Fruit fly (Drosophila melanogaster) whole organism, embryonic: ENCODE measurements around the gene CG10286.

Experiments used
- Aef1 ChIP-seq: fragments of 200-800 bp; sonication (Bioruptor generic); IDR thresholded peaks from 3 replicates; pipeline ENCODE4 v1.3.6; 2022; ENCODE audit warnings: missing biosample characterization, missing genetic modification characterization
- B-H1 ChIP-seq: fragments of 200-800 bp; sonication (Bioruptor generic); IDR thresholded peaks from 3 replicates; pipeline ENCODE4 v1.3.6; 2022; ENCODE audit warnings: missing biosample characterization, missing genetic modification characterization
- Bgb ChIP-seq: fragments of 200-800 bp; sonication (Bioruptor generic); IDR thresholded peaks from 2 replicates; pipeline ENCODE4 v1.3.6; 2022; ENCODE audit warnings: missing biosample characterization, missing genetic modification characterization; ENCODE audit not compliant: partially characterized antibody
- CG10321 ChIP-seq: fragments of 200-800 bp; sonication (Bioruptor generic); IDR thresholded peaks from 2 replicates; pipeline ENCODE4 v1.3.6; 2022; ENCODE audit warnings: missing biosample characterization, missing genetic modification characterization
- CG10565 ChIP-seq: fragments of 200-800 bp; sonication (Bioruptor generic); optimal IDR thresholded peaks from 3 replicates; lab custom pipeline; 2016; ENCODE audit warnings: missing biosample characterization, mild to moderate bottlenecking, missing genetic modification characterization
- CG11093 ChIP-seq: fragments of 200-800 bp; sonication (Bioruptor generic); IDR thresholded peaks from 3 replicates; pipeline ENCODE4 v1.3.6; 2022; ENCODE audit warnings: missing biosample characterization, missing genetic modification characterization
- CG12391 ChIP-seq: fragments of 200-800 bp; sonication (Bioruptor generic); optimal IDR thresholded peaks from 3 replicates; lab custom pipeline; 2018; ENCODE audit warnings: missing biosample characterization, mild to moderate bottlenecking, missing genetic modification characterization, moderate library complexity
- CG12769 ChIP-seq: fragments of 200-800 bp; sonication (Bioruptor generic); optimal IDR thresholded peaks from 2 replicates; lab custom pipeline; 2019; ENCODE audit warnings: missing biosample characterization, mild to moderate bottlenecking, missing genetic modification characterization, moderate library complexity
- CG14860 ChIP-seq: fragments of 200-800 bp; sonication (Bioruptor generic); IDR thresholded peaks from 3 replicates; pipeline ENCODE4 v1.3.6; 2022; ENCODE audit warnings: missing biosample characterization, missing genetic modification characterization; ENCODE audit not compliant: partially characterized antibody
- CG15269 ChIP-seq: fragments of 200-800 bp; sonication (Bioruptor generic); optimal IDR thresholded peaks from 2 replicates; lab custom pipeline; 2018; ENCODE audit warnings: missing biosample characterization, mild to moderate bottlenecking, missing genetic modification characterization, moderate library complexity
- CG17912 ChIP-seq: fragments of 200-800 bp; sonication (Bioruptor generic); optimal IDR thresholded peaks from 2 replicates; lab custom pipeline; 2018; ENCODE audit warnings: missing biosample characterization, mild to moderate bottlenecking, missing genetic modification characterization
- CG3065 ChIP-seq: fragments of 200-800 bp; sonication (Bioruptor generic); optimal IDR thresholded peaks from 2 replicates; lab custom pipeline; 2016; ENCODE audit warnings: missing biosample characterization, missing genetic modification characterization
- CG31441 ChIP-seq: fragments of 200-800 bp; sonication (Bioruptor generic); IDR thresholded peaks from 2 replicates; pipeline ENCODE4 v1.3.6; 2022; ENCODE audit warnings: missing biosample characterization, missing genetic modification characterization
- CG33213 ChIP-seq: fragments of 200-800 bp; sonication (Bioruptor generic); optimal IDR thresholded peaks from 3 replicates; lab custom pipeline; 2016; ENCODE audit warnings: missing biosample characterization, missing genetic modification characterization
- CG4707 ChIP-seq: fragments of 200-800 bp; sonication (Bioruptor generic); optimal IDR thresholded peaks from 2 replicates; lab custom pipeline; 2018; ENCODE audit warnings: missing biosample characterization, mild to moderate bottlenecking, missing genetic modification characterization, moderate library complexity
- CG4854 ChIP-seq: fragments of 200-800 bp; sonication (Bioruptor generic); optimal IDR thresholded peaks from 2 replicates; lab custom pipeline; 2016; ENCODE audit warnings: missing biosample characterization, missing genetic modification characterization, inconsistent platforms
- CG5180 ChIP-seq: fragments of 200-800 bp; sonication (Bioruptor generic); optimal IDR thresholded peaks from 3 replicates; lab custom pipeline; 2017; ENCODE audit warnings: missing biosample characterization, missing genetic modification characterization, mild to moderate bottlenecking, moderate library complexity, missing genetic modification reagents
- CG6813 ChIP-seq: fragments of 200-800 bp; sonication (Bioruptor generic); optimal IDR thresholded peaks from 2 replicates; lab custom pipeline; 2017; ENCODE audit warnings: missing biosample characterization, missing genetic modification characterization, mild to moderate bottlenecking, moderate library complexity, missing genetic modification reagents
- CG8290 ChIP-seq, 3 experiments: fragments of 200-800 bp; sonication (Bioruptor generic); optimal IDR thresholded peaks; 2 replicates each; lab custom pipeline; 2016 to 2019; ENCODE audit warnings: missing biosample characterization in 3 of 3, missing genetic modification characterization in 3 of 3, mild to moderate bottlenecking in 2 of 3, moderate library complexity in 1 of 3
- CG8924 ChIP-seq: fragments of 200-800 bp; optimal IDR thresholded peaks from 3 replicates; lab custom pipeline; 2019; ENCODE audit warnings: missing biosample characterization, mild to moderate bottlenecking, missing genetic modification characterization, moderate library complexity
- Dip3 ChIP-seq: fragments of 200-800 bp; sonication (Bioruptor generic); optimal IDR thresholded peaks from 3 replicates; lab custom pipeline; 2016; ENCODE audit warnings: missing biosample characterization, missing genetic modification characterization
- Dll ChIP-seq: fragments of 200-800 bp; sonication (Bioruptor generic); IDR thresholded peaks from 4 replicates; pipeline ENCODE4 v1.3.6; 2022; ENCODE audit warnings: missing biosample characterization, missing genetic modification characterization; ENCODE audit not compliant: partially characterized antibody
- Eip74EF ChIP-seq, 2 experiments: fragments of 200-800 bp in 1 of 2; fragments of >200 bp in 1 of 2; sonication (Bioruptor generic) in 1 of 2; optimal IDR thresholded peaks; 2 replicates each; lab custom pipeline; 2017 to 2019; ENCODE audit warnings: missing biosample characterization in 2 of 2, missing genetic modification characterization in 2 of 2, mild to moderate bottlenecking in 1 of 2, moderate library complexity in 1 of 2
- Ets97D ChIP-seq: fragments of 200-800 bp; sonication (Bioruptor generic); optimal IDR thresholded peaks from 3 replicates; lab custom pipeline; 2016; ENCODE audit warnings: missing biosample characterization, missing genetic modification characterization
- HmgZ ChIP-seq: fragments of 200-800 bp; sonication (Bioruptor generic); optimal IDR thresholded peaks from 2 replicates; lab custom pipeline; 2018; ENCODE audit warnings: missing biosample characterization, mild to moderate bottlenecking, missing genetic modification characterization
- Hsf ChIP-seq: fragments of 200-800 bp; sonication (Bioruptor generic); optimal IDR thresholded peaks from 3 replicates; lab custom pipeline; 2016; ENCODE audit warnings: missing biosample characterization, missing genetic modification characterization
- NfI ChIP-seq: fragments of 200-800 bp; sonication (Bioruptor generic); optimal IDR thresholded peaks from 3 replicates; lab custom pipeline; 2018; ENCODE audit warnings: missing biosample characterization, mild to moderate bottlenecking, missing genetic modification characterization, moderate library complexity
- PHDP ChIP-seq: fragments of 200-800 bp; sonication (Bioruptor generic); optimal IDR thresholded peaks from 3 replicates; lab custom pipeline; 2018; ENCODE audit warnings: missing biosample characterization, mild to moderate bottlenecking, missing genetic modification characterization, moderate library complexity
- Pdp1 ChIP-seq, 2 experiments: fragments of 200-800 bp; sonication (Bioruptor generic); optimal IDR thresholded peaks; 3 replicates each; lab custom pipeline; 2016; ENCODE audit warnings: missing biosample characterization in 2 of 2, missing genetic modification characterization in 2 of 2, mild to moderate bottlenecking in 1 of 2, moderate library complexity in 1 of 2
- Spps ChIP-seq: fragments of 200-800 bp; sonication (Bioruptor generic); optimal IDR thresholded peaks from 2 replicates; lab custom pipeline; 2018; ENCODE audit warnings: missing biosample characterization, mild to moderate bottlenecking, missing genetic modification characterization
- Trl ChIP-seq, 3 experiments: fragments of >200 bp in 2 of 3; fragments of 200-800 bp in 1 of 3; sonication (Bioruptor generic) in 1 of 3; optimal IDR thresholded peaks; 2 replicates in 1 of 3; 3 replicates in 2 of 3; lab custom pipeline; 2016 to 2017; ENCODE audit warnings: missing biosample characterization in 1 of 3, missing genetic modification characterization in 1 of 3
- Usf ChIP-seq: fragments of 200-800 bp; sonication (Bioruptor generic); optimal IDR thresholded peaks from 2 replicates; lab custom pipeline; 2017; ENCODE audit warnings: missing genotype, missing biosample characterization, missing genetic modification characterization
- ash1 ChIP-seq: fragments of 200-800 bp; sonication (Bioruptor generic); optimal IDR thresholded peaks from 2 replicates; lab custom pipeline; 2018; ENCODE audit warnings: missing biosample characterization, mild to moderate bottlenecking, missing genetic modification characterization
- bigmax ChIP-seq: fragments of 200-800 bp; sonication (Bioruptor generic); optimal IDR thresholded peaks from 2 replicates; lab custom pipeline; 2018; ENCODE audit warnings: missing biosample characterization, mild to moderate bottlenecking, missing genetic modification characterization
- dmrt11E ChIP-seq: fragments of 200-800 bp; sonication (Bioruptor generic); optimal IDR thresholded peaks from 3 replicates; lab custom pipeline; 2018; ENCODE audit warnings: missing biosample characterization, mild to moderate bottlenecking, missing genetic modification characterization, moderate library complexity
- gce ChIP-seq: fragments of 200-800 bp; sonication (Bioruptor generic); IDR thresholded peaks from 3 replicates; pipeline ENCODE4 v1.3.6; 2022; ENCODE audit warnings: missing biosample characterization, missing genetic modification characterization
- lbe ChIP-seq: fragments of 200-800 bp; sonication (Bioruptor generic); optimal IDR thresholded peaks from 2 replicates; lab custom pipeline; 2016; ENCODE audit warnings: missing biosample characterization, mild to moderate bottlenecking, missing genetic modification characterization
- lov ChIP-seq, 2 experiments: fragments of 200-800 bp in 1 of 2; fragments of >200 bp in 1 of 2; sonication (Bioruptor generic) in 1 of 2; IDR thresholded peaks in 1 of 2; optimal IDR thresholded peaks in 1 of 2; 2 replicates in 1 of 2; 3 replicates in 1 of 2; pipeline versions ENCODE4 v1.3.6 to Lab custom; 2017 to 2022; ENCODE audit warnings: missing biosample characterization in 1 of 2, missing genetic modification characterization in 1 of 2
- maf-S ChIP-seq: fragments of 200-800 bp; sonication (Bioruptor generic); optimal IDR thresholded peaks from 2 replicates; lab custom pipeline; 2016; ENCODE audit warnings: missing biosample characterization, missing genetic modification characterization
- mirr ChIP-seq: fragments of 200-800 bp; sonication (Bioruptor generic); optimal IDR thresholded peaks from 3 replicates; lab custom pipeline; 2018; ENCODE audit warnings: missing biosample characterization, mild to moderate bottlenecking, missing genetic modification characterization
- nau ChIP-seq: fragments of 200-800 bp; sonication (Bioruptor generic); optimal IDR thresholded peaks from 3 replicates; lab custom pipeline; 2017; ENCODE audit warnings: missing biosample characterization, mild to moderate bottlenecking, missing genetic modification characterization, missing genetic modification reagents
- onecut ChIP-seq: fragments of 200-800 bp; sonication (Bioruptor generic); IDR thresholded peaks from 2 replicates; pipeline ENCODE4 v1.3.6; 2022; ENCODE audit warnings: missing biosample characterization, missing genetic modification characterization
- row ChIP-seq: fragments of 200-800 bp; sonication (Bioruptor generic); IDR thresholded peaks from 3 replicates; pipeline ENCODE4 v1.3.6; 2022; ENCODE audit warnings: missing biosample characterization, missing genetic modification characterization
- run ChIP-seq: fragments of 200-800 bp; sonication (Bioruptor generic); optimal IDR thresholded peaks from 3 replicates; lab custom pipeline; 2018; ENCODE audit warnings: missing biosample characterization, mild to moderate bottlenecking, missing genetic modification characterization
- shn ChIP-seq: fragments of 200-800 bp; sonication (Bioruptor generic); optimal IDR thresholded peaks from 3 replicates; lab custom pipeline; 2016; ENCODE audit warnings: missing biosample characterization, missing genetic modification characterization
- zfh2 ChIP-seq: fragments of 200-800 bp; sonication (Bioruptor generic); optimal IDR thresholded peaks from 2 replicates; lab custom pipeline; 2016; ENCODE audit warnings: missing biosample characterization, missing genetic modification characterization

CG10286 gene

dm6 chr3R:6353624-6354352, 15.0 kb upstream of the CG10286 start (continued):
- TF ChIP-seq Dll (GFP tag; lab: Robert Waterston, UW) (0 out of 4 replicates have a peak, but pooled peaks have one; percentile 24), nau (GFP tag; lab: Kevin White, UChicago) (no peak), lbe (GFP tag; lab: Kevin White, UChicago) (peak; percentile 19), Eip74EF (GFP tag; optimal IDR thresholded peaks at IDR 0.05; lab: Kevin White, UChicago) (peak in 1 of 2 experiments; percentile 82), Hsf (GFP tag; lab: Kevin White, UChicago) (peak; percentile 82), CG12769 (peak; percentile 83), zfh2 (GFP tag; lab: Kevin White, UChicago) (peak; percentile 22), ash1 (GFP tag; lab: Kevin White, UChicago) (no peak), CG11093 (GFP tag; lab: Robert Waterston, UW) (0 out of 3 replicates have a peak, but pooled peaks have one; percentile 17), CG4854 (GFP tag; lab: Kevin White, UChicago) (peak; percentile 41), CG8924 (tag; lab: Kevin White, UChicago) (no peak), B-H1 (GFP tag; lab: Robert Waterston, UW) (peak; percentile 56; the same call in 2 of the 3 replicates), PHDP (tag; lab: Kevin White, UChicago) (peak; percentile 89), onecut (peak; percentile 23), CG3065 (peak; percentile 24), Pdp1 (GFP tag; optimal IDR thresholded peaks at IDR 0.05; lab: Kevin White, UChicago) (peak in 1 of 2 experiments; percentile 69), dmrt11E (tag; lab: Kevin White, UChicago) (peak; percentile 76), run (no peak), CG6813 (GFP tag; lab: Kevin White, UChicago) (peak; percentile 41), Trl (optimal IDR thresholded peaks at IDR 0.05; lab: Kevin White, UChicago) (peak; percentile 1 to 52), Trl (GFP tag; optimal IDR thresholded peaks at IDR 0.05; lab: Kevin White, UChicago) (peak; percentile 36), shn (GFP tag; lab: Kevin White, UChicago) (peak; percentile 38), CG17912 (GFP tag; lab: Kevin White, UChicago) (no peak), lov (optimal IDR thresholded peaks at IDR 0.05; lab: Kevin White, UChicago) (no peak), lov (GFP tag; IDR thresholded peaks at IDR 0.05; lab: Robert Waterston, UW) (no peak), mirr (GFP tag; lab: Kevin White, UChicago) (no peak), gce (GFP tag; lab: Robert Waterston, UW) (no peak), CG12391 (tag; lab: Kevin White, UChicago) (peak; percentile 88), HmgZ (tag; lab: Kevin White, UChicago) (peak; percentile 51), Ets97D (GFP tag; lab: Kevin White, UChicago) (peak; percentile 24), Bgb (GFP tag; lab: Robert Waterston, UW) (no peak), Dip3 (GFP tag; lab: Kevin White, UChicago) (peak; percentile 57), CG33213 (GFP tag; lab: Kevin White, UChicago) (no peak), Aef1 (GFP tag; lab: Robert Waterston, UW) (peak; percentile 51; the same call in 1 of the 3 replicates), Spps (tag; lab: Kevin White, UChicago) (peak; percentile 53), CG31441 (GFP tag; lab: Robert Waterston, UW) (no peak), row (peak; percentile 89), CG15269 (tag; lab: Kevin White, UChicago) (no peak), bigmax (GFP tag; lab: Kevin White, UChicago) (no peak), CG4707 (GFP tag; lab: Kevin White, UChicago) (peak; percentile 39), CG10565 (GFP tag; lab: Kevin White, UChicago) (no peak), maf-S (GFP tag; lab: Kevin White, UChicago) (no peak), Usf (peak; percentile 16), CG14860 (GFP tag; lab: Robert Waterston, UW) (no peak), CG8290 (GFP tag; optimal IDR thresholded peaks at IDR 0.05; lab: Kevin White, UChicago) (peak; percentile 34), CG8290 (tag; optimal IDR thresholded peaks at IDR 0.05; lab: Kevin White, UChicago) (no peak), CG10321 (GFP tag; lab: Robert Waterston, UW) (no peak), CG5180 (GFP tag; lab: Kevin White, UChicago) (peak; percentile 71), NfI (no peak)
